Worm (Caenorhabditis elegans): Measurements from ENCODE around the gene ctsa-4.1.

Gene ctsa-4.1

ce11 chrII:6331222-6331830 is 35.5 kb upstream of the ctsa-4.1 start, which contains the start of gene set-4 (continued):
- TF ChIP-seq npax-4 (tag; optimal IDR thresholded peaks at IDR 0.05) (no peak), F13H6.1 (tag; optimal IDR thresholded peaks at IDR 0.05) (no peak), ceh-30 (tag; optimal IDR thresholded peaks at IDR 0.05) (no peak), pha-4 (tag; optimal IDR thresholded peaks at IDR 0.05) (no peak), lim-6 (tag; optimal IDR thresholded peaks at IDR 0.05) (no peak), tbx-2 (tag; optimal IDR thresholded peaks at IDR 0.05) (peak; percentile 72), ceh-31 (tag; optimal IDR thresholded peaks at IDR 0.05) (peak; percentile 81), ama-1 (optimal IDR thresholded peaks at IDR 0.05) (no peak), pha-2 (tag; optimal IDR thresholded peaks at IDR 0.05) (no peak), elt-4 (tag; optimal IDR thresholded peaks at IDR 0.05) (no peak), unc-55 (GFP tag; optimal IDR thresholded peaks at IDR 0.05) (peak; percentile 6), C08G9.2 (tag; optimal IDR thresholded peaks at IDR 0.05) (peak; percentile 12), hlh-6 (tag; optimal IDR thresholded peaks at IDR 0.05) (no peak), nfya-1 (tag; optimal IDR thresholded peaks at IDR 0.05) (peak; percentile 92), ceh-14 (tag; optimal IDR thresholded peaks at IDR 0.05) (peak; percentile 46), unc-42 (tag; optimal IDR thresholded peaks at IDR 0.05) (peak; percentile 74), sox-4 (tag; optimal IDR thresholded peaks at IDR 0.05) (no peak), C38D4.7 (GFP tag; optimal IDR thresholded peaks at IDR 0.05) (no peak), Y22D7AL.16 (tag; optimal IDR thresholded peaks at IDR 0.05) (no peak), fax-1 (tag; optimal IDR thresholded peaks at IDR 0.05) (no peak)

- TF ChIP-seq pqm-1 (tag; optimal IDR thresholded peaks at IDR 0.05) = no peak
- no peak for TF ChIP-seq ets-4 (tag; optimal IDR thresholded peaks at IDR 0.05)
- TF ChIP-seq K02D7.2 (tag; optimal IDR thresholded peaks at IDR 0.05) = no peak
- TF ChIP-seq ceh-18 (tag; optimal IDR thresholded peaks at IDR 0.05) = no peak
- no peak for TF ChIP-seq tbx-2 (tag; optimal IDR thresholded peaks at IDR 0.05)
- no peak for TF ChIP-seq pha-2 (tag; optimal IDR thresholded peaks at IDR 0.05)
- TF ChIP-seq dve-1 (tag; optimal IDR thresholded peaks at IDR 0.05) = no peak
- no peak for TF ChIP-seq pax-1 (tag; optimal IDR thresholded peaks at IDR 0.05)
- TF ChIP-seq hlh-15 (tag; optimal IDR thresholded peaks at IDR 0.05) = no peak
Observed at ce11 chrII:6333887-6334286, 32.9 kb upstream of the ctsa-4.1 start, which contains the start of gene ttc-39B. TSS of gene ttc-39B (minus strand) at chrII:6333987.

ce11 chrII:6334745-6335260 is 32.0 kb upstream of the ctsa-4.1 start:
- TF ChIP-seq T23F11.4 (GFP tag; optimal IDR thresholded peaks at IDR 0.05) = no peak
- TF ChIP-seq hlh-15 (tag; optimal IDR thresholded peaks at IDR 0.05) = no peak
- TF ChIP-seq elt-2 (tag; optimal IDR thresholded peaks at IDR 0.05) = no peak
- TF ChIP-seq unc-86 (tag; optimal IDR thresholded peaks at IDR 0.05) = no peak
- TF ChIP-seq K02D7.2 (tag; optimal IDR thresholded peaks at IDR 0.05) = no peak
- TF ChIP-seq ceh-14 (tag; optimal IDR thresholded peaks at IDR 0.05) = no peak
- no peak for TF ChIP-seq ceh-22 (tag; optimal IDR thresholded peaks at IDR 0.05)
- no peak for TF ChIP-seq pag-3 (tag; optimal IDR thresholded peaks at IDR 0.05; ENCODE audit: borderline replicate concordance)
- TF ChIP-seq rnt-1 (tag; optimal IDR thresholded peaks at IDR 0.05) = no peak
- TF ChIP-seq Y22D7AL.16 (tag; optimal IDR thresholded peaks at IDR 0.05) = no peak
- no peak for TF ChIP-seq gmeb-2 (tag; optimal IDR thresholded peaks at IDR 0.05)
- no peak for TF ChIP-seq odd-2 (tag; optimal IDR thresholded peaks at IDR 0.05)
- TF ChIP-seq ceh-18 (tag; optimal IDR thresholded peaks at IDR 0.05) = no peak
- no peak for TF ChIP-seq ceh-30 (tag; optimal IDR thresholded peaks at IDR 0.05)

- TF ChIP-seq Y22D7AL.16 (tag; optimal IDR thresholded peaks at IDR 0.05) (no peak), nhr-232 (tag; optimal IDR thresholded peaks at IDR 0.05) (no peak), dve-1 (tag; optimal IDR thresholded peaks at IDR 0.05) (no peak), odd-2 (tag; optimal IDR thresholded peaks at IDR 0.05) (no peak), unc-86 (tag; optimal IDR thresholded peaks at IDR 0.05) (no peak), hlh-8 (tag; optimal IDR thresholded peaks at IDR 0.05) (no peak), eyg-1 (tag; optimal IDR thresholded peaks at IDR 0.05) (no peak), ceh-6 (GFP tag; optimal IDR thresholded peaks at IDR 0.05) (no peak), tbx-2 (tag; optimal IDR thresholded peaks at IDR 0.05) (no peak), ceh-19 (GFP tag; optimal IDR thresholded peaks at IDR 0.05) (no peak), ceh-14 (tag; optimal IDR thresholded peaks at IDR 0.05) (no peak), pha-4 (tag; optimal IDR thresholded peaks at IDR 0.05) (no peak), elt-2 (tag; optimal IDR thresholded peaks at IDR 0.05) (no peak), ceh-9 (tag; optimal IDR thresholded peaks at IDR 0.05) (no peak), lim-6 (tag; optimal IDR thresholded peaks at IDR 0.05) (no peak)
Observed at ce11 chrII:6335358-6335757, 31.4 kb upstream of the ctsa-4.1 start, which contains the start of gene C32D5.14. TSS of gene C32D5.14 (plus strand) at chrII:6335488.
